In the genomic region with DNA sequence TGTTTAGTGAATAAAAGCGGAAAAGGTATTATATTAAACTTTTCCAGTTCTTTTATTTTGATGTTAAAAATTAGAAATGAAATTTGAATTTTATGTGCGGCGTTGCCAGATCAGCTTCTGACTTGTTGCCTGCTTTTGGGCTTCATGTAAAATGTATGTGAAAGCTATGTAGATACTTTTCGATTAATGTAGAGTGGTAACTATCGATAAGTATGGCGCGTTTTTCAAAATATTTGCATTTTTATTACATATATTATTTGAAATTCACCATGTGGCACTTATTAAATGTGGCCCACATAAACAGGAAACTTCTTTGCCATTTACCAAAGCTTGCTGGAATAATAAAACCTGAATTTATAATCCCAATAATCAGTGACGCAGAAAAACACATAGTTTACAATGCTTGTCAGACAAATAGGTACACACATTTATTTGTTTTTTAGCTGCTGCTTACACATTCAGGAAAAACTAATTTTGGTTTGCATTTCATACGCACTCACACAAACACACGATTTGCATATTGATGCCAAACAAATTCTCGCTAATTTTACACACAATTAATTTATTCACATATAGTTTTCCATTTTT, we compare ENCODE assay signal across 1 fruit fly cellular context.
TF ChIP-seq lines count a peak whose summit lies in the region.

No protein-coding gene starts in this region.

TF ChIP-seq in whole organism, embryonic, 481 proteins besides CTCF, POLR2A, EP300 and RAD21 (continued from another document):
- no peak for TF ChIP-seq slou (GFP tag; optimal IDR thresholded peaks at IDR 0.05; lab: Kevin White, UChicago)
- no peak for TF ChIP-seq esg (GFP tag; conservative IDR thresholded peaks at IDR 0.05; lab: Robert Waterston, UW)
- TF ChIP-seq CG17186 (GFP tag; optimal IDR thresholded peaks at IDR 0.05; lab: Kevin White, UChicago) = no peak
- no peak for TF ChIP-seq crp (GFP tag; optimal IDR thresholded peaks at IDR 0.05; lab: Kevin White, UChicago)
- TF ChIP-seq CG7271 (tag; optimal IDR thresholded peaks at IDR 0.05; lab: Kevin White, UChicago) = no peak
- no peak for TF ChIP-seq bab2 (GFP tag; optimal IDR thresholded peaks at IDR 0.05; lab: Kevin White, UChicago)
- TF ChIP-seq CG15269 (tag; optimal IDR thresholded peaks at IDR 0.05; lab: Kevin White, UChicago) = no peak
- TF ChIP-seq CG16815 (GFP tag; optimal IDR thresholded peaks at IDR 0.05; lab: Kevin White, UChicago) = no peak
- TF ChIP-seq chinmo (GFP tag; IDR thresholded peaks at IDR 0.05; lab: Robert Waterston, UW; ENCODE audit: partially characterized antibody) = peak; percentile 34; the same call in 1 of the 4 replicates
- TF ChIP-seq zen2 (GFP tag; IDR thresholded peaks at IDR 0.05; lab: Robert Waterston, UW; ENCODE audit: partially characterized antibody) = 0 out of 3 replicates have a peak, but pooled peaks have one; percentile 18
- peak; percentile 83 for TF ChIP-seq Bgb (GFP tag; IDR thresholded peaks at IDR 0.05; lab: Robert Waterston, UW; ENCODE audit: partially characterized antibody)
- no peak for TF ChIP-seq CG4617 (GFP tag; optimal IDR thresholded peaks at IDR 0.05; lab: Kevin White, UChicago; ENCODE audit: borderline replicate concordance)
- TF ChIP-seq CG10431 (GFP tag; optimal IDR thresholded peaks at IDR 0.05; lab: Kevin White, UChicago) = no peak
- TF ChIP-seq Dip2 (GFP tag; IDR thresholded peaks at IDR 0.05; lab: Robert Waterston, UW) = no peak
- TF ChIP-seq Hmx (GFP tag; optimal IDR thresholded peaks at IDR 0.05; lab: Kevin White, UChicago) = no peak
- no peak for TF ChIP-seq CG1792 (GFP tag; optimal IDR thresholded peaks at IDR 0.05; lab: Kevin White, UChicago)
- TF ChIP-seq B-H2 (GFP tag; optimal IDR thresholded peaks at IDR 0.05; lab: Kevin White, UChicago) = no peak
- no peak for TF ChIP-seq Atf3 (GFP tag; optimal IDR thresholded peaks at IDR 0.05; lab: Kevin White, UChicago)
- TF ChIP-seq amos (GFP tag; IDR thresholded peaks at IDR 0.05; lab: Robert Waterston, UW; ENCODE audit: partially characterized antibody) = peak; percentile 81
- TF ChIP-seq CoRest (tag; optimal IDR thresholded peaks at IDR 0.05; lab: Kevin White, UChicago) = no peak
- no peak for TF ChIP-seq HLHmδ (GFP tag; optimal IDR thresholded peaks at IDR 0.05; lab: Kevin White, UChicago)
- no peak for TF ChIP-seq CG17912 (GFP tag; optimal IDR thresholded peaks at IDR 0.05; lab: Kevin White, UChicago)
- no peak for TF ChIP-seq CG6854 (GFP tag; optimal IDR thresholded peaks at IDR 0.05; lab: Kevin White, UChicago)
- TF ChIP-seq CG10366 (GFP tag; IDR thresholded peaks at IDR 0.05; lab: Robert Waterston, UW) = no peak
- TF ChIP-seq CG1832 (GFP tag; optimal IDR thresholded peaks at IDR 0.05; lab: Kevin White, UChicago) = no peak
- TF ChIP-seq Spps (tag; optimal IDR thresholded peaks at IDR 0.05; lab: Kevin White, UChicago) = no peak
- TF ChIP-seq ro (GFP tag; IDR thresholded peaks at IDR 0.05; lab: Robert Waterston, UW) = no peak
- no peak for TF ChIP-seq h (optimal IDR thresholded peaks at IDR 0.05; lab: Kevin White, UChicago)
- TF ChIP-seq CG2199 (GFP tag; IDR thresholded peaks at IDR 0.05; lab: Robert Waterston, UW) = no peak
- no peak for TF ChIP-seq D19A (tag; optimal IDR thresholded peaks at IDR 0.05; lab: Kevin White, UChicago)
- no peak for TF ChIP-seq CG10979 (tag; optimal IDR thresholded peaks at IDR 0.05; lab: Kevin White, UChicago)
- TF ChIP-seq CG34422 (GFP tag; IDR thresholded peaks at IDR 0.05; lab: Robert Waterston, UW) = no peak
